Worm (Caenorhabditis elegans) whole organism, L3 larva: Measurements from ENCODE around the gene str-143.

Source experiments
- ZK546.5 ChIP-seq: sonication (generic microtip); optimal IDR thresholded peaks from 2 replicates; lab custom pipeline; 2017; ENCODE audit warnings: missing biosample characterization, missing genetic modification characterization
- ama-1 ChIP-seq: fragments of 150-350 bp; optimal IDR thresholded peaks from 2 replicates; lab custom pipeline; 2018
- egl-27 ChIP-seq: sonication (generic microtip); optimal IDR thresholded peaks from 4 replicates; lab custom pipeline; 2017; ENCODE audit warnings: missing biosample characterization, missing genetic modification reagents, missing genetic modification characterization
- elt-1 ChIP-seq: fragments of 150-350 bp; optimal IDR thresholded peaks from 2 replicates; lab custom pipeline; 2014; ENCODE audit warnings: missing biosample characterization, missing genetic modification characterization
- fos-1 ChIP-seq: fragments of 150-350 bp; optimal IDR thresholded peaks from 2 replicates; lab custom pipeline; 2014; ENCODE audit warnings: missing biosample characterization, missing genetic modification characterization
- lin-15B ChIP-seq: fragments of 150-350 bp; optimal IDR thresholded peaks from 2 replicates; lab custom pipeline; 2014; ENCODE audit warnings: missing biosample characterization, missing genetic modification characterization
- nhr-237 ChIP-seq: fragments of 150-350 bp; optimal IDR thresholded peaks from 2 replicates; lab custom pipeline; 2014; ENCODE audit warnings: missing biosample characterization, missing genetic modification characterization
- nhr-25 ChIP-seq: sonication (generic microtip); optimal IDR thresholded peaks from 2 replicates; lab custom pipeline; 2017; ENCODE audit warnings: missing biosample characterization, missing genetic modification characterization
- pha-4 ChIP-seq: fragments of 150-350 bp; optimal IDR thresholded peaks from 2 replicates; lab custom pipeline; 2014; ENCODE audit warnings: missing biosample characterization, missing genetic modification reagents, missing genetic modification characterization
- snpc-4 ChIP-seq: fragments of 150-350 bp; optimal IDR thresholded peaks from 2 replicates; lab custom pipeline; 2014; ENCODE audit warnings: missing biosample characterization, missing genetic modification characterization
- tbx-2 ChIP-seq: sonication (generic microtip); optimal IDR thresholded peaks from 2 replicates; lab custom pipeline; 2016; ENCODE audit warnings: mild to moderate bottlenecking, missing genetic modification characterization, missing compliant biosample characterization

DNA sequence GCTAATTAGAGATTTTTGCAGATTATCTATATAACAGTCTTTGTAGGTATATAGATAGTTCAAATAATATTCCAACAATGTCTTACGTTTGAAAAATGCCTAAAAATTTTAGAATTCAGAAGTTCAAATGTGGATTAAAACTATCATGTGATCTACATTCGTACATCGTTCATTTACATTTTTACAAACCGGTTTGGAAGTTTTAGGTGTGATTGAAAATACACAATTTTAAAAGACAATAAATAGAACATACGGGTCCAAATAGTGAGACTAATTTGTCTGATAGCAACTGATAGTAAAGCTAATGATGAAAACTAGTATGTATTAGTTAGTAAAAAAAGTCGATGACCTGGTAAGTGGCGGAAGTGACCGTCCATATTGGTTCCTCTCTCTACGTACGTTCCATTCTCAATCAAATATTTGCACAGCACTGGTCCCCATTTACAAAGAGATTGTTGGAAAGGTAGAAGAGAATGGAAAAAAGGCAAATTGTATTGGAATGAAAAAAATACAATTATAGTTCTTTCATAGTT, 28.1 kb downstream of the str-143 start:
- no peak for TF ChIP-seq nhr-237 (tag; lab: Kevin White, UChicago)
- TF ChIP-seq lin-15B (tag; lab: Kevin White, UChicago), result no peak
- TF ChIP-seq snpc-4 (tag; lab: Kevin White, UChicago), result no peak
- TF ChIP-seq fos-1 (tag; lab: Kevin White, UChicago), result no peak
- TF ChIP-seq ZK546.5 (tag; lab: Kevin White, UChicago), result no peak
- no peak for TF ChIP-seq pha-4 (tag; lab: Kevin White, UChicago)
- TF ChIP-seq egl-27 (tag; lab: Kevin White, UChicago), result no peak
- TF ChIP-seq elt-1 (tag; lab: Kevin White, UChicago), result no peak
- no peak for TF ChIP-seq ama-1 (lab: Kevin White, UChicago)
- no peak for TF ChIP-seq tbx-2 (tag; lab: Kevin White, UChicago)
- no peak for TF ChIP-seq nhr-25 (tag; lab: Kevin White, UChicago)
